Fruit fly (Drosophila melanogaster): ENCODE measurements around the gene CG43232.

CG43232 gene

dm6 chr2L:6945088-6945487 is 13.2 kb downstream of the CG43232 start, which contains the start of gene Fgop2 (continued):
- peak; percentile 47 for TF ChIP-seq Med (GFP tag)
- TF ChIP-seq ranshi (GFP tag; IDR thresholded peaks at IDR 0.05), result no peak
- TF ChIP-seq Usf (GFP tag; optimal IDR thresholded peaks at IDR 0.05), result no peak
- TF ChIP-seq Myb (GFP tag; optimal IDR thresholded peaks at IDR 0.05), result peak; percentile 4
- TF ChIP-seq CG8281 (tag; optimal IDR thresholded peaks at IDR 0.05), result no peak
- TF ChIP-seq lov (optimal IDR thresholded peaks at IDR 0.05), result no peak
- no peak for TF ChIP-seq lov (GFP tag; IDR thresholded peaks at IDR 0.05)
- no peak for TF ChIP-seq CG3838 (GFP tag; optimal IDR thresholded peaks at IDR 0.05)
- TF ChIP-seq pzg (GFP tag; optimal IDR thresholded peaks at IDR 0.05), result peak; percentile 61
- peak; percentile 26 for TF ChIP-seq CG12659 (GFP tag; optimal IDR thresholded peaks at IDR 0.05)
- TF ChIP-seq slbo (GFP tag; IDR thresholded peaks at IDR 0.05), result no peak
- peak; percentile 51 for TF ChIP-seq CG1603 (tag; optimal IDR thresholded peaks at IDR 0.05)
- TF ChIP-seq mirr (GFP tag; optimal IDR thresholded peaks at IDR 0.05), result no peak
- peak; percentile 72 for TF ChIP-seq YL-1 (GFP tag; optimal IDR thresholded peaks at IDR 0.05)
- no peak for TF ChIP-seq Antp (GFP tag; optimal IDR thresholded peaks at IDR 0.05)
- TF ChIP-seq CG4707 (GFP tag; optimal IDR thresholded peaks at IDR 0.05), result no peak
- TF ChIP-seq CG4360 (GFP tag; IDR thresholded peaks at IDR 0.05), result no peak
- peak; percentile 81 for TF ChIP-seq MESR4 (GFP tag; optimal IDR thresholded peaks at IDR 0.05)
- TF ChIP-seq crol (GFP tag; IDR thresholded peaks at IDR 0.05), result no peak
- TF ChIP-seq CG1792 (GFP tag; optimal IDR thresholded peaks at IDR 0.05), result no peak
- TF ChIP-seq B-H2 (GFP tag; optimal IDR thresholded peaks at IDR 0.05), result no peak
- TF ChIP-seq Hr3 (GFP tag; optimal IDR thresholded peaks at IDR 0.05), result peak; percentile 36
- no peak for TF ChIP-seq Chrac-16 (GFP tag; optimal IDR thresholded peaks at IDR 0.05)
- TF ChIP-seq CG30020 (tag; optimal IDR thresholded peaks at IDR 0.05), result peak; percentile 13
- no peak for TF ChIP-seq CG13424 (tag; optimal IDR thresholded peaks at IDR 0.05)
- TF ChIP-seq sr (GFP tag; IDR thresholded peaks at IDR 0.05), result no peak
- no peak for TF ChIP-seq CG9817 (tag; optimal IDR thresholded peaks at IDR 0.05)
- TF ChIP-seq cg (GFP tag; optimal IDR thresholded peaks at IDR 0.05), result no peak
- TF ChIP-seq CG7963 (GFP tag; IDR thresholded peaks at IDR 0.05; ENCODE audit: partially characterized antibody), result no peak
- no peak for TF ChIP-seq bowl (GFP tag; IDR thresholded peaks at IDR 0.05)
- TF ChIP-seq otp (GFP tag; IDR thresholded peaks at IDR 0.05), result no peak
- no peak for TF ChIP-seq danr (GFP tag; IDR thresholded peaks at IDR 0.05)
- no peak for TF ChIP-seq vfl (GFP tag; optimal IDR thresholded peaks at IDR 0.05)
- no peak for TF ChIP-seq kay (GFP tag; optimal IDR thresholded peaks at IDR 0.05)
- no peak for TF ChIP-seq CG7928 (GFP tag; optimal IDR thresholded peaks at IDR 0.05)
- TF ChIP-seq mam (GFP tag; optimal IDR thresholded peaks at IDR 0.05), result no peak
- TF ChIP-seq gem (tag; optimal IDR thresholded peaks at IDR 0.05), result no peak
- TF ChIP-seq CG11456 (GFP tag; IDR thresholded peaks at IDR 0.05), result no peak
- peak; percentile 31 for TF ChIP-seq cad (GFP tag; optimal IDR thresholded peaks at IDR 0.05)
- TF ChIP-seq ewg (GFP tag; optimal IDR thresholded peaks at IDR 0.05), result no peak

dm6 chr2L:6948540-6948942 is 16.6 kb downstream of the CG43232 start, which contains the start of gene ihog:
Gene ihog, minus strand, starts transcription at chr2L:6948808.
- TF ChIP-seq Scr (GFP tag; IDR thresholded peaks at IDR 0.05; ENCODE audit: partially characterized antibody) (peak; percentile 47; the same call in 1 of the 2 replicates), CG30431 (GFP tag; optimal IDR thresholded peaks at IDR 0.05) (no peak), chinmo (GFP tag; IDR thresholded peaks at IDR 0.05; ENCODE audit: partially characterized antibody) (peak; percentile 99), Fer1 (GFP tag; optimal IDR thresholded peaks at IDR 0.05) (peak; percentile 34), Spps (tag; optimal IDR thresholded peaks at IDR 0.05) (no peak), CG34224 (GFP tag; IDR thresholded peaks at IDR 0.05; ENCODE audit: partially characterized antibody) (peak; percentile 52; the same call in 2 of the 3 replicates), p53 (GFP tag; optimal IDR thresholded peaks at IDR 0.05) (no peak), Adf1 (GFP tag; IDR thresholded peaks at IDR 0.05) (peak; percentile 52; the same call in 1 of the 2 replicates), CG15514 (GFP tag; optimal IDR thresholded peaks at IDR 0.05) (peak; percentile 100), gcm (GFP tag; optimal IDR thresholded peaks at IDR 0.05) (peak; percentile 15), CG31388 (GFP tag; optimal IDR thresholded peaks at IDR 0.05) (no peak), stwl (tag; optimal IDR thresholded peaks at IDR 0.05) (peak; percentile 21), Abd-B (GFP tag; optimal IDR thresholded peaks at IDR 0.05) (no peak), CG9876 (GFP tag; optimal IDR thresholded peaks at IDR 0.05) (no peak)
